Fruit fly (Drosophila melanogaster) whole organism, embryonic: ENCODE results near the gene ppk24.
A peak's percentile ranks its signal among the peaks of the same experiment; 100 is the strongest.

Experiments used
- Antp ChIP-seq: fragments of 200-800 bp; sonication (Bioruptor generic); optimal IDR thresholded peaks from 3 replicates; lab custom pipeline; 2016; ENCODE audit warnings: missing biosample characterization, missing genetic modification characterization
- Awh ChIP-seq: fragments of 200-800 bp; sonication (Bioruptor generic); IDR thresholded peaks from 2 replicates; pipeline ENCODE4, ENCODE4 v1.3.6; 2022; ENCODE audit warnings: missing biosample characterization, missing genetic modification characterization
- Bdp1 ChIP-seq: fragments of 200-800 bp; sonication (Bioruptor generic); optimal IDR thresholded peaks from 3 replicates; lab custom pipeline; 2016; ENCODE audit warnings: missing biosample characterization, missing genetic modification characterization
- BtbVII ChIP-seq: fragments of 200-800 bp; sonication (Bioruptor generic); optimal IDR thresholded peaks from 3 replicates; lab custom pipeline; 2017; ENCODE audit warnings: missing biosample characterization, mild to moderate bottlenecking, missing genetic modification characterization
- CG10274 ChIP-seq: fragments of 200-800 bp; sonication (Bioruptor generic); optimal IDR thresholded peaks from 3 replicates; lab custom pipeline; 2017; ENCODE audit warnings: missing biosample characterization, mild to moderate bottlenecking, missing genetic modification characterization
- CG10431 ChIP-seq: fragments of 200-800 bp; sonication (Bioruptor generic); optimal IDR thresholded peaks from 3 replicates; lab custom pipeline; 2018; ENCODE audit warnings: missing biosample characterization, mild to moderate bottlenecking, missing genetic modification characterization
- CG11723 ChIP-seq: fragments of 200-800 bp; sonication (Bioruptor generic); optimal IDR thresholded peaks from 2 replicates; lab custom pipeline; 2017; ENCODE audit warnings: missing biosample characterization, mild to moderate bottlenecking, missing genetic modification characterization
- CG12391 ChIP-seq: fragments of 200-800 bp; sonication (Bioruptor generic); optimal IDR thresholded peaks from 3 replicates; lab custom pipeline; 2018; ENCODE audit warnings: missing biosample characterization, mild to moderate bottlenecking, missing genetic modification characterization, moderate library complexity
- CG13894 ChIP-seq: fragments of 200-800 bp; sonication (Bioruptor generic); optimal IDR thresholded peaks from 3 replicates; lab custom pipeline; 2018; ENCODE audit warnings: missing biosample characterization, mild to moderate bottlenecking, missing genetic modification characterization, moderate library complexity
- CG15696 ChIP-seq: fragments of 200-800 bp; sonication (Bioruptor generic); optimal IDR thresholded peaks from 2 replicates; lab custom pipeline; 2019; ENCODE audit warnings: missing biosample characterization, mild to moderate bottlenecking, missing genetic modification characterization, moderate library complexity
- CG1603 ChIP-seq: fragments of 200-800 bp; sonication (Bioruptor generic); optimal IDR thresholded peaks from 2 replicates; lab custom pipeline; 2019; ENCODE audit warnings: missing biosample characterization, mild to moderate bottlenecking, missing genetic modification characterization, moderate library complexity
- CG17802 ChIP-seq: fragments of 200-800 bp; sonication (Bioruptor generic); optimal IDR thresholded peaks from 2 replicates; lab custom pipeline; 2018; ENCODE audit warnings: missing biosample characterization, mild to moderate bottlenecking, missing genetic modification characterization, moderate library complexity
- CG17829 ChIP-seq: fragments of 200-800 bp; optimal IDR thresholded peaks from 2 replicates; lab custom pipeline; 2019; ENCODE audit warnings: missing biosample characterization, mild to moderate bottlenecking, missing genetic modification characterization, moderate library complexity
- CG18599 ChIP-seq: fragments of 200-800 bp; sonication (Bioruptor generic); optimal IDR thresholded peaks from 3 replicates; lab custom pipeline; 2017; ENCODE audit warnings: missing biosample characterization, missing genetic modification characterization, mild to moderate bottlenecking, moderate library complexity, missing genetic modification reagents
- CG18619 ChIP-seq: fragments of 200-800 bp; sonication (Bioruptor generic); optimal IDR thresholded peaks from 3 replicates; lab custom pipeline; 2017; ENCODE audit warnings: missing biosample characterization, mild to moderate bottlenecking, missing genetic modification characterization
- CG2199 ChIP-seq: fragments of 200-800 bp; sonication (Bioruptor generic); IDR thresholded peaks from 3 replicates; pipeline ENCODE4 v1.3.6; 2022; ENCODE audit warnings: missing biosample characterization, missing genetic modification characterization
- CG30020 ChIP-seq: fragments of 200-800 bp; optimal IDR thresholded peaks from 2 replicates; lab custom pipeline; 2019; ENCODE audit warnings: missing biosample characterization, mild to moderate bottlenecking, missing genetic modification characterization, moderate library complexity
- CG34422 ChIP-seq: fragments of 200-800 bp; sonication (Bioruptor generic); IDR thresholded peaks from 3 replicates; pipeline ENCODE4 v1.3.6; 2022; ENCODE audit warnings: missing biosample characterization, missing genetic modification characterization
- CG7786 ChIP-seq: fragments of 200-800 bp; sonication (Bioruptor generic); optimal IDR thresholded peaks from 2 replicates; lab custom pipeline; 2016; ENCODE audit warnings: missing biosample characterization, missing genetic modification characterization
- Hr78 ChIP-seq, 2 experiments: fragments of 200-800 bp in 1 of 2; fragments of >200 bp in 1 of 2; sonication (Bioruptor generic) in 1 of 2; optimal IDR thresholded peaks; 2 replicates each; lab custom pipeline; 2017 to 2019; ENCODE audit warnings: missing biosample characterization in 2 of 2, missing genetic modification characterization in 2 of 2, mild to moderate bottlenecking in 1 of 2, moderate library complexity in 1 of 2
- Hsf ChIP-seq: fragments of 200-800 bp; sonication (Bioruptor generic); optimal IDR thresholded peaks from 3 replicates; lab custom pipeline; 2016; ENCODE audit warnings: missing biosample characterization, missing genetic modification characterization
- NC2α ChIP-seq: fragments of 200-800 bp; sonication (Bioruptor generic); optimal IDR thresholded peaks from 2 replicates; lab custom pipeline; 2016; ENCODE audit warnings: missing biosample characterization, missing genetic modification characterization
- Nf-YB ChIP-seq: fragments of 200-800 bp; sonication (Bioruptor generic); optimal IDR thresholded peaks from 3 replicates; lab custom pipeline; 2019; ENCODE audit warnings: missing biosample characterization, mild to moderate bottlenecking, missing genetic modification characterization, moderate library complexity
- Ptx1 ChIP-seq: fragments of 200-800 bp; sonication (Bioruptor generic); IDR thresholded peaks from 2 replicates; pipeline ENCODE4 v1.3.6; 2022; ENCODE audit warnings: missing biosample characterization, missing genetic modification characterization
- Side ChIP-seq: fragments of 200-800 bp; sonication (Bioruptor generic); optimal IDR thresholded peaks from 2 replicates; lab custom pipeline; 2016; ENCODE audit warnings: missing biosample characterization, missing genetic modification characterization
- Taf1 ChIP-seq: fragments of 200-800 bp; sonication (Bioruptor generic); IDR thresholded peaks from 2 replicates; pipeline ENCODE4 v1.3.6; 2022; ENCODE audit warnings: missing biosample characterization, missing genetic modification characterization
- az2 ChIP-seq: fragments of 200-800 bp; sonication (Bioruptor generic); optimal IDR thresholded peaks from 3 replicates; lab custom pipeline; 2016; ENCODE audit warnings: missing biosample characterization, missing genetic modification characterization
- caup ChIP-seq: fragments of 200-800 bp; sonication (Bioruptor generic); optimal IDR thresholded peaks from 3 replicates; lab custom pipeline; 2017; ENCODE audit warnings: missing biosample characterization, mild to moderate bottlenecking, missing genetic modification characterization, moderate library complexity; ENCODE audit not compliant: severe bottlenecking
- cwo ChIP-seq: fragments of 200-800 bp; sonication (Bioruptor generic); optimal IDR thresholded peaks from 3 replicates; lab custom pipeline; 2017; ENCODE audit warnings: missing biosample characterization, missing genetic modification characterization, mild to moderate bottlenecking, moderate library complexity, missing genetic modification reagents
- disco-r ChIP-seq: fragments of 200-800 bp; sonication (Bioruptor generic); optimal IDR thresholded peaks from 2 replicates; lab custom pipeline; 2016; ENCODE audit warnings: missing biosample characterization, missing genetic modification characterization
- emc ChIP-seq: fragments of 200-800 bp; sonication (Bioruptor generic); optimal IDR thresholded peaks from 2 replicates; lab custom pipeline; 2016; ENCODE audit warnings: missing biosample characterization, missing genetic modification characterization
- fd64A ChIP-seq: fragments of 200-800 bp; sonication (Bioruptor generic); optimal IDR thresholded peaks from 3 replicates; lab custom pipeline; 2018; ENCODE audit warnings: missing biosample characterization, mild to moderate bottlenecking, missing genetic modification characterization
- gce ChIP-seq: fragments of 200-800 bp; sonication (Bioruptor generic); IDR thresholded peaks from 3 replicates; pipeline ENCODE4 v1.3.6; 2022; ENCODE audit warnings: missing biosample characterization, missing genetic modification characterization
- gfzf ChIP-seq: fragments of 200-800 bp; sonication (Bioruptor generic); optimal IDR thresholded peaks from 2 replicates; lab custom pipeline; 2016; ENCODE audit warnings: missing biosample characterization, mild to moderate bottlenecking, missing genetic modification characterization, moderate library complexity
- grau ChIP-seq: fragments of 200-800 bp; optimal IDR thresholded peaks from 3 replicates; lab custom pipeline; 2019; ENCODE audit warnings: missing biosample characterization, mild to moderate bottlenecking, missing genetic modification characterization, moderate library complexity
- gsb ChIP-seq: fragments of 200-800 bp; sonication (Bioruptor generic); IDR thresholded peaks from 2 replicates; pipeline ENCODE4 v1.3.6; 2022; ENCODE audit warnings: missing biosample characterization, missing genetic modification characterization
- insv ChIP-seq, 2 experiments: fragments of 200-800 bp; sonication (Bioruptor generic); optimal IDR thresholded peaks; 3 replicates each; lab custom pipeline; 2016 to 2018; ENCODE audit warnings: missing biosample characterization in 2 of 2, missing genetic modification characterization in 2 of 2
- lola ChIP-seq, 3 experiments: fragments of >200 bp in 2 of 3; fragments of 200-800 bp in 1 of 3; sonication (Bioruptor generic) in 1 of 3; optimal IDR thresholded peaks; 2 replicates each; lab custom pipeline; 2017 to 2019; ENCODE audit warnings: missing biosample characterization in 3 of 3, missing genetic modification characterization in 3 of 3, mild to moderate bottlenecking in 1 of 3, moderate library complexity in 1 of 3
- odd ChIP-seq: fragments of 200-800 bp; sonication (Bioruptor generic); optimal IDR thresholded peaks from 2 replicates; lab custom pipeline; 2017; ENCODE audit warnings: missing biosample characterization, mild to moderate bottlenecking, missing genetic modification characterization
- onecut ChIP-seq: fragments of 200-800 bp; sonication (Bioruptor generic); IDR thresholded peaks from 2 replicates; pipeline ENCODE4 v1.3.6; 2022; ENCODE audit warnings: missing biosample characterization, missing genetic modification characterization
- org-1 ChIP-seq: fragments of 200-800 bp; sonication (Bioruptor generic); optimal IDR thresholded peaks from 2 replicates; lab custom pipeline; 2017; ENCODE audit warnings: missing biosample characterization, missing genetic modification characterization
- pb ChIP-seq: fragments of 200-800 bp; sonication (Bioruptor generic); optimal IDR thresholded peaks from 3 replicates; lab custom pipeline; 2016; ENCODE audit warnings: missing biosample characterization, missing genetic modification characterization
- pita ChIP-seq: fragments of 200-800 bp; sonication (Bioruptor generic); optimal IDR thresholded peaks from 2 replicates; lab custom pipeline; 2017; ENCODE audit warnings: missing biosample characterization, mild to moderate bottlenecking, missing genetic modification characterization
- seq ChIP-seq: fragments of 200-800 bp; sonication (Bioruptor generic); IDR thresholded peaks from 2 replicates; pipeline ENCODE4 v1.3.6; 2022; ENCODE audit warnings: missing biosample characterization, missing genetic modification characterization
- slbo ChIP-seq: fragments of 200-800 bp; sonication (Bioruptor generic); IDR thresholded peaks from 2 replicates; pipeline ENCODE4 v1.3.6; 2022; ENCODE audit warnings: missing biosample characterization, missing genetic modification characterization
- sqz ChIP-seq: fragments of 200-800 bp; sonication (Bioruptor generic); optimal IDR thresholded peaks from 3 replicates; lab custom pipeline; 2018; ENCODE audit warnings: missing biosample characterization, mild to moderate bottlenecking, missing genetic modification characterization
- unpg ChIP-seq: fragments of 200-800 bp; sonication (Bioruptor generic); optimal IDR thresholded peaks from 3 replicates; lab custom pipeline; 2018; ENCODE audit warnings: missing biosample characterization, mild to moderate bottlenecking, missing genetic modification characterization, moderate library complexity
- yki ChIP-seq: fragments of >200 bp; optimal IDR thresholded peaks from 3 replicates; lab custom pipeline; 2018

ppk24 gene

dm6 chr3R:31218997-31219992, 46.2 kb upstream of the ppk24 start, which contains the start of gene ATPsynC (continued):
- TF ChIP-seq caup (GFP tag; lab: Kevin White, UChicago): peak; percentile 27
- no peak for TF ChIP-seq Awh (GFP tag; lab: Robert Waterston, UW)
- no peak for TF ChIP-seq Ptx1 (GFP tag; lab: Robert Waterston, UW)
- TF ChIP-seq BtbVII: peak; percentile 31
- peak; percentile 31 for TF ChIP-seq grau (tag; lab: Kevin White, UChicago)
- TF ChIP-seq CG10274 (GFP tag; lab: Kevin White, UChicago): no peak
- peak; percentile 58 for TF ChIP-seq Antp (GFP tag; lab: Kevin White, UChicago)
- TF ChIP-seq gce (GFP tag; lab: Robert Waterston, UW): no peak
- TF ChIP-seq yki: peak; percentile 15
- TF ChIP-seq CG30020 (tag; lab: Kevin White, UChicago): peak; percentile 91
- TF ChIP-seq CG10431 (GFP tag; lab: Kevin White, UChicago): peak; percentile 54
- peak; percentile 82 for TF ChIP-seq CG13894 (tag; lab: Kevin White, UChicago)
- peak in 1 of 3 experiments; percentile 94 for TF ChIP-seq lola (GFP tag; optimal IDR thresholded peaks at IDR 0.05; lab: Kevin White, UChicago)
- TF ChIP-seq sqz (GFP tag; lab: Kevin White, UChicago): no peak
- TF ChIP-seq cwo (GFP tag; lab: Kevin White, UChicago): peak; percentile 73
- no peak for TF ChIP-seq CG34422
- peak; percentile 31 for TF ChIP-seq disco-r (GFP tag; lab: Kevin White, UChicago)
- TF ChIP-seq gsb: no peak
- TF ChIP-seq odd (GFP tag; lab: Kevin White, UChicago): peak; percentile 59
- TF ChIP-seq CG18619 (GFP tag; lab: Kevin White, UChicago): no peak
- TF ChIP-seq insv (GFP tag; optimal IDR thresholded peaks at IDR 0.05; lab: Kevin White, UChicago): peak in 1 of 2 experiments; percentile 66
- peak; percentile 48 for TF ChIP-seq CG7786 (GFP tag; lab: Kevin White, UChicago)
- peak; percentile 1 for TF ChIP-seq Nf-YB
- TF ChIP-seq gfzf (GFP tag; lab: Kevin White, UChicago): peak; percentile 100
- TF ChIP-seq CG11723 (GFP tag; lab: Kevin White, UChicago): peak; percentile 5
- no peak for TF ChIP-seq NC2α (GFP tag; lab: Kevin White, UChicago)
- peak; percentile 57 for TF ChIP-seq CG12391 (tag; lab: Kevin White, UChicago)
- TF ChIP-seq onecut (GFP tag; lab: Robert Waterston, UW): peak; percentile 40
- TF ChIP-seq Bdp1 (GFP tag; lab: Kevin White, UChicago): peak; percentile 24
- peak; percentile 45 for TF ChIP-seq Side (GFP tag; lab: Kevin White, UChicago)
- TF ChIP-seq Taf1 (GFP tag; lab: Robert Waterston, UW): no peak
- peak; percentile 32 for TF ChIP-seq fd64A (GFP tag; lab: Kevin White, UChicago)
- TF ChIP-seq pita (GFP tag; lab: Kevin White, UChicago): peak; percentile 100
- peak; percentile 95 for TF ChIP-seq CG1603 (tag; lab: Kevin White, UChicago)
- no peak for TF ChIP-seq CG2199 (GFP tag; lab: Robert Waterston, UW)
- peak; percentile 93 for TF ChIP-seq az2 (GFP tag; lab: Kevin White, UChicago)
- TF ChIP-seq org-1: no peak
- TF ChIP-seq CG18599: peak; percentile 41
- TF ChIP-seq slbo (GFP tag; lab: Robert Waterston, UW): no peak
- TF ChIP-seq CG15696: peak; percentile 26
- TF ChIP-seq seq (GFP tag; lab: Robert Waterston, UW): no peak
- peak; percentile 51 for TF ChIP-seq pb
- TF ChIP-seq Hsf (GFP tag; lab: Kevin White, UChicago): peak; percentile 44
- TF ChIP-seq emc (GFP tag; lab: Kevin White, UChicago): peak; percentile 17
- TF ChIP-seq unpg (GFP tag; lab: Kevin White, UChicago): peak; percentile 2
- TF ChIP-seq CG17802 (tag; lab: Kevin White, UChicago): peak; percentile 78
- TF ChIP-seq Hr78 (GFP tag; optimal IDR thresholded peaks at IDR 0.05; lab: Kevin White, UChicago): peak in 1 of 2 experiments; percentile 17
- TF ChIP-seq CG17829: peak; percentile 68
